Fruit fly (Drosophila melanogaster) whole organism, embryonic: ENCODE results near the gene PolD3.
A peak's percentile ranks its signal among the peaks of the same experiment; 100 is the strongest.

ENCODE experiments used
- Atf3 ChIP-seq: fragments of 200-800 bp; sonication (Bioruptor generic); optimal IDR thresholded peaks from 3 replicates; lab custom pipeline; 2016; ENCODE audit warnings: missing biosample characterization, missing genetic modification characterization
- Awh ChIP-seq: fragments of 200-800 bp; sonication (Bioruptor generic); IDR thresholded peaks from 2 replicates; pipeline ENCODE4, ENCODE4 v1.3.6; 2022; ENCODE audit warnings: missing biosample characterization, missing genetic modification characterization
- CG10543 ChIP-seq: fragments of 200-800 bp; sonication (Bioruptor generic); optimal IDR thresholded peaks from 3 replicates; lab custom pipeline; 2017; ENCODE audit warnings: missing biosample characterization, mild to moderate bottlenecking, missing genetic modification characterization, moderate library complexity
- CG14860 ChIP-seq: fragments of 200-800 bp; sonication (Bioruptor generic); IDR thresholded peaks from 3 replicates; pipeline ENCODE4 v1.3.6; 2022; ENCODE audit warnings: missing biosample characterization, missing genetic modification characterization; ENCODE audit not compliant: partially characterized antibody
- CG15011 ChIP-seq: fragments of 200-800 bp; sonication (Bioruptor generic); optimal IDR thresholded peaks from 3 replicates; lab custom pipeline; 2018; ENCODE audit warnings: missing biosample characterization, mild to moderate bottlenecking, missing genetic modification characterization
- CG16863 ChIP-seq: fragments of 200-800 bp; sonication (Bioruptor generic); optimal IDR thresholded peaks from 3 replicates; lab custom pipeline; 2016; ENCODE audit warnings: missing biosample characterization, missing genetic modification characterization
- CG18262 ChIP-seq: fragments of 200-800 bp; optimal IDR thresholded peaks from 3 replicates; lab custom pipeline; 2019; ENCODE audit warnings: missing biosample characterization, mild to moderate bottlenecking, missing genetic modification characterization, moderate library complexity
- CG2116 ChIP-seq: fragments of 200-800 bp; sonication (Bioruptor generic); optimal IDR thresholded peaks from 3 replicates; lab custom pipeline; 2018; ENCODE audit warnings: missing biosample characterization, mild to moderate bottlenecking, missing genetic modification characterization
- CG3065 ChIP-seq: fragments of 200-800 bp; sonication (Bioruptor generic); optimal IDR thresholded peaks from 2 replicates; lab custom pipeline; 2016; ENCODE audit warnings: missing biosample characterization, missing genetic modification characterization
- CG3407 ChIP-seq: fragments of 200-800 bp; sonication (Bioruptor generic); optimal IDR thresholded peaks from 2 replicates; lab custom pipeline; 2018; ENCODE audit warnings: missing biosample characterization, mild to moderate bottlenecking, missing genetic modification characterization
- CG34376 ChIP-seq: fragments of 200-800 bp; sonication (Bioruptor generic); optimal IDR thresholded peaks from 2 replicates; lab custom pipeline; 2018; ENCODE audit warnings: missing biosample characterization, mild to moderate bottlenecking, missing genetic modification characterization
- CG34422 ChIP-seq: fragments of 200-800 bp; sonication (Bioruptor generic); IDR thresholded peaks from 3 replicates; pipeline ENCODE4 v1.3.6; 2022; ENCODE audit warnings: missing biosample characterization, missing genetic modification characterization
- CG4404 ChIP-seq: fragments of 200-800 bp; sonication (Bioruptor generic); IDR thresholded peaks from 2 replicates; pipeline ENCODE4 v1.3.6; 2022; ENCODE audit warnings: missing biosample characterization, missing genetic modification characterization
- CG4730 ChIP-seq: fragments of 200-800 bp; sonication (Bioruptor generic); IDR thresholded peaks from 2 replicates; pipeline ENCODE4 v1.3.6; 2022; ENCODE audit warnings: missing biosample characterization, missing genetic modification characterization
- CG4820 ChIP-seq: fragments of 200-800 bp; sonication (Bioruptor generic); optimal IDR thresholded peaks from 3 replicates; lab custom pipeline; 2016; ENCODE audit warnings: missing biosample characterization, missing genetic modification characterization
- CG5245 ChIP-seq: fragments of 200-800 bp; sonication (Bioruptor generic); optimal IDR thresholded peaks from 3 replicates; lab custom pipeline; 2016; ENCODE audit warnings: missing biosample characterization, missing genetic modification characterization
- CG6175 ChIP-seq: fragments of 200-800 bp; sonication (Bioruptor generic); IDR thresholded peaks from 3 replicates; pipeline ENCODE4 v1.3.6; 2022; ENCODE audit warnings: missing biosample characterization, missing genetic modification characterization
- CG7928 ChIP-seq: fragments of 200-800 bp; sonication (Bioruptor generic); optimal IDR thresholded peaks from 2 replicates; lab custom pipeline; 2017; ENCODE audit warnings: missing biosample characterization, mild to moderate bottlenecking, missing genetic modification characterization
- CoRest ChIP-seq: fragments of 200-800 bp; sonication (Bioruptor generic); optimal IDR thresholded peaks from 3 replicates; lab custom pipeline; 2018; ENCODE audit warnings: missing biosample characterization, mild to moderate bottlenecking, missing genetic modification characterization, moderate library complexity
- Doc3 ChIP-seq: fragments of 200-800 bp; sonication (Bioruptor generic); IDR thresholded peaks from 3 replicates; pipeline ENCODE4 v1.3.6; 2022; ENCODE audit warnings: missing biosample characterization, missing genetic modification characterization; ENCODE audit not compliant: partially characterized antibody
- Eip74EF ChIP-seq, 2 experiments: fragments of 200-800 bp in 1 of 2; fragments of >200 bp in 1 of 2; sonication (Bioruptor generic) in 1 of 2; optimal IDR thresholded peaks; 2 replicates each; lab custom pipeline; 2017 to 2019; ENCODE audit warnings: missing biosample characterization in 2 of 2, missing genetic modification characterization in 2 of 2, mild to moderate bottlenecking in 1 of 2, moderate library complexity in 1 of 2
- GATAe ChIP-seq: fragments of 200-800 bp; sonication (Bioruptor generic); conservative IDR thresholded peaks from 2 replicates; pipeline ENCODE4 v1.3.6; 2022; ENCODE audit warnings: missing biosample characterization, missing genetic modification characterization
- H2.0 ChIP-seq: fragments of 200-800 bp; sonication (Bioruptor generic); IDR thresholded peaks from 2 replicates; pipeline ENCODE4 v1.3.6; 2022; ENCODE audit warnings: missing biosample characterization, missing genetic modification characterization
- HmgD ChIP-seq: fragments of 200-800 bp; sonication (Bioruptor generic); optimal IDR thresholded peaks from 3 replicates; lab custom pipeline; 2016; ENCODE audit warnings: missing biosample characterization, missing genetic modification characterization
- Lpt ChIP-seq: fragments of >200 bp; optimal IDR thresholded peaks from 2 replicates; lab custom pipeline; 2018; ENCODE audit warnings: missing biosample characterization, missing genetic modification characterization
- MESR4 ChIP-seq: fragments of 200-800 bp; sonication (Bioruptor generic); optimal IDR thresholded peaks from 2 replicates; lab custom pipeline; 2018; ENCODE audit warnings: missing biosample characterization, mild to moderate bottlenecking, missing genetic modification characterization, moderate library complexity
- Scr ChIP-seq: fragments of 200-800 bp; sonication (Bioruptor generic); IDR thresholded peaks from 2 replicates; pipeline ENCODE4 v1.3.6; 2022; ENCODE audit warnings: missing biosample characterization, missing genetic modification characterization; ENCODE audit not compliant: partially characterized antibody
- Spps ChIP-seq: fragments of 200-800 bp; sonication (Bioruptor generic); optimal IDR thresholded peaks from 2 replicates; lab custom pipeline; 2018; ENCODE audit warnings: missing biosample characterization, mild to moderate bottlenecking, missing genetic modification characterization
- Xrp1 ChIP-seq: fragments of 200-800 bp; sonication (Bioruptor generic); IDR thresholded peaks from 2 replicates; pipeline ENCODE4 v1.3.6; 2022; ENCODE audit warnings: missing biosample characterization, missing genetic modification characterization
- btn ChIP-seq: fragments of 200-800 bp; sonication (Bioruptor generic); optimal IDR thresholded peaks from 2 replicates; lab custom pipeline; 2016; ENCODE audit warnings: missing biosample characterization, missing genetic modification characterization
- corto ChIP-seq: fragments of 200-800 bp; sonication (Bioruptor generic); optimal IDR thresholded peaks from 2 replicates; lab custom pipeline; 2016; ENCODE audit warnings: missing biosample characterization, mild to moderate bottlenecking, missing genetic modification characterization, moderate library complexity
- gem ChIP-seq: fragments of 200-800 bp; sonication (Bioruptor generic); optimal IDR thresholded peaks from 2 replicates; lab custom pipeline; 2019; ENCODE audit warnings: missing biosample characterization, mild to moderate bottlenecking, missing genetic modification characterization, moderate library complexity
- gro ChIP-seq: fragments of 200-800 bp; sonication (Bioruptor generic); optimal IDR thresholded peaks from 2 replicates; lab custom pipeline; 2016; ENCODE audit warnings: missing biosample characterization, missing genetic modification characterization
- jing ChIP-seq: fragments of 200-800 bp; sonication (Bioruptor generic); optimal IDR thresholded peaks from 2 replicates; lab custom pipeline; 2018; ENCODE audit warnings: missing biosample characterization, mild to moderate bottlenecking, missing genetic modification characterization
- nmo ChIP-seq: fragments of 200-800 bp; sonication (Bioruptor generic); optimal IDR thresholded peaks from 2 replicates; lab custom pipeline; 2018; ENCODE audit warnings: missing biosample characterization, mild to moderate bottlenecking, missing genetic modification characterization, moderate library complexity
- onecut ChIP-seq: fragments of 200-800 bp; sonication (Bioruptor generic); IDR thresholded peaks from 2 replicates; pipeline ENCODE4 v1.3.6; 2022; ENCODE audit warnings: missing biosample characterization, missing genetic modification characterization
- pfk ChIP-seq: fragments of 200-800 bp; sonication (Bioruptor generic); optimal IDR thresholded peaks from 2 replicates; lab custom pipeline; 2018; ENCODE audit warnings: missing biosample characterization, mild to moderate bottlenecking, missing genetic modification characterization, moderate library complexity
- pho ChIP-seq: fragments of 200-800 bp; sonication (Bioruptor generic); optimal IDR thresholded peaks from 2 replicates; lab custom pipeline; 2016; ENCODE audit warnings: missing biosample characterization, missing genetic modification characterization
- prd ChIP-seq, 3 experiments: fragments of >200 bp in 2 of 3; fragments of 200-800 bp in 1 of 3; sonication (Bioruptor generic) in 1 of 3; optimal IDR thresholded peaks in 2 of 3; IDR thresholded peaks in 1 of 3; 2 replicates in 2 of 3; 3 replicates in 1 of 3; pipeline versions ENCODE4 v1.3.6 to Lab custom; 2017 to 2022; ENCODE audit warnings: missing biosample characterization in 1 of 3, missing genetic modification characterization in 1 of 3
- run ChIP-seq: fragments of 200-800 bp; sonication (Bioruptor generic); optimal IDR thresholded peaks from 3 replicates; lab custom pipeline; 2018; ENCODE audit warnings: missing biosample characterization, mild to moderate bottlenecking, missing genetic modification characterization
- sd ChIP-seq: fragments of 200-800 bp; sonication (Bioruptor generic); optimal IDR thresholded peaks from 3 replicates; lab custom pipeline; 2018; ENCODE audit warnings: missing biosample characterization, mild to moderate bottlenecking, missing genetic modification characterization, moderate library complexity
- slou ChIP-seq: fragments of 200-800 bp; sonication (Bioruptor generic); optimal IDR thresholded peaks from 3 replicates; lab custom pipeline; 2016; ENCODE audit warnings: missing biosample characterization, missing genetic modification characterization
- sr ChIP-seq: fragments of 200-800 bp; sonication (Bioruptor generic); IDR thresholded peaks from 3 replicates; pipeline ENCODE4 v1.3.6; 2022; ENCODE audit warnings: missing biosample characterization, missing genetic modification characterization
- tio ChIP-seq: fragments of 200-800 bp; sonication (Bioruptor generic); optimal IDR thresholded peaks from 2 replicates; lab custom pipeline; 2017; ENCODE audit warnings: missing biosample characterization, missing genetic modification characterization, inconsistent platforms
- toy ChIP-seq: fragments of 200-800 bp; sonication (Bioruptor generic); IDR thresholded peaks from 2 replicates; pipeline ENCODE4 v1.3.6; 2022; ENCODE audit warnings: missing biosample characterization, missing genetic modification characterization
- usp ChIP-seq: fragments of >200 bp; optimal IDR thresholded peaks from 2 replicates; lab custom pipeline; 2017; ENCODE audit warnings: missing biosample characterization, missing genetic modification characterization
- vfl ChIP-seq: fragments of 200-800 bp; sonication (Bioruptor generic); optimal IDR thresholded peaks from 2 replicates; lab custom pipeline; 2016; ENCODE audit warnings: missing biosample characterization, missing genetic modification characterization
- wor ChIP-seq: fragments of 200-800 bp; sonication (Bioruptor generic); IDR thresholded peaks from 2 replicates; pipeline ENCODE4 v1.3.6; 2022; ENCODE audit warnings: missing biosample characterization, missing genetic modification characterization
- zen ChIP-seq: fragments of 200-800 bp; sonication (Bioruptor generic); optimal IDR thresholded peaks from 3 replicates; lab custom pipeline; 2018; ENCODE audit warnings: missing biosample characterization, mild to moderate bottlenecking, missing genetic modification characterization, moderate library complexity

PolD3 gene

dm6 chr2L:15248163-15249005 lies 7.7 kb downstream of the PolD3 start, which contains the start of gene dao (continued):
- TF ChIP-seq usp = no peak
- no peak for TF ChIP-seq btn (GFP tag; lab: Kevin White, UChicago)
- TF ChIP-seq CG18262 (tag; lab: Kevin White, UChicago) = peak; percentile 46
- no peak for TF ChIP-seq sd (tag; lab: Kevin White, UChicago)
- TF ChIP-seq CG3407 = no peak
- no peak for TF ChIP-seq corto (GFP tag; lab: Kevin White, UChicago)
- peak; percentile 36; the same call in 1 of the 2 replicates for TF ChIP-seq H2.0 (GFP tag; lab: Robert Waterston, UW)
- no peak for TF ChIP-seq run (tag; lab: Kevin White, UChicago)
- TF ChIP-seq onecut (GFP tag; lab: Robert Waterston, UW) = peak; percentile 99
- no peak for TF ChIP-seq GATAe
- TF ChIP-seq MESR4 (GFP tag; lab: Kevin White, UChicago) = no peak
- TF ChIP-seq Atf3 = peak; percentile 18
- peak; percentile 64 for TF ChIP-seq tio
- TF ChIP-seq Xrp1 (GFP tag; lab: Robert Waterston, UW) = peak; percentile 24; the same call in 1 of the 2 replicates
- no peak for TF ChIP-seq Spps (tag; lab: Kevin White, UChicago)
- no peak for TF ChIP-seq jing
- no peak; the same call in 1 of the 2 replicates for TF ChIP-seq CG4730 (GFP tag; lab: Robert Waterston, UW)
- peak; percentile 62; the same call in 2 of the 3 replicates for TF ChIP-seq CG34422
- peak; percentile 12 for TF ChIP-seq CG5245 (GFP tag; lab: Kevin White, UChicago)
- TF ChIP-seq Scr (GFP tag; lab: Robert Waterston, UW) = peak; percentile 80
- TF ChIP-seq pho (GFP tag; lab: Kevin White, UChicago) = peak; percentile 28
- TF ChIP-seq CG4820 = peak; percentile 37
- TF ChIP-seq CG34376 (GFP tag; lab: Kevin White, UChicago) = no peak
- TF ChIP-seq slou (GFP tag; lab: Kevin White, UChicago) = peak; percentile 51
- TF ChIP-seq pfk (GFP tag; lab: Kevin White, UChicago) = no peak
- no peak for TF ChIP-seq CG15011 (GFP tag; lab: Kevin White, UChicago)
- peak; percentile 1 for TF ChIP-seq zen (tag; lab: Kevin White, UChicago)
- peak; percentile 70 for TF ChIP-seq CG14860
- peak; percentile 73 for TF ChIP-seq Doc3 (GFP tag; lab: Robert Waterston, UW)
- TF ChIP-seq prd (optimal IDR thresholded peaks at IDR 0.05; lab: Kevin White, UChicago) = no peak
- peak; percentile 70; the same call in 2 of the 3 replicates for TF ChIP-seq prd (GFP tag; IDR thresholded peaks at IDR 0.05; lab: Robert Waterston, UW)
- peak; percentile 76 for TF ChIP-seq CoRest (tag; lab: Kevin White, UChicago)
- peak; percentile 28 for TF ChIP-seq CG2116 (GFP tag; lab: Kevin White, UChicago)
- TF ChIP-seq CG6175 (GFP tag; lab: Robert Waterston, UW) = no peak
- no peak for TF ChIP-seq toy
- TF ChIP-seq CG4404 (GFP tag; lab: Robert Waterston, UW) = no peak
- peak; percentile 80 for TF ChIP-seq CG7928
- TF ChIP-seq HmgD = no peak
- no peak for TF ChIP-seq wor
- no peak for TF ChIP-seq Lpt (GFP tag; lab: Kevin White, UChicago)
- peak; percentile 72 for TF ChIP-seq nmo
- TF ChIP-seq CG16863 (GFP tag; lab: Kevin White, UChicago) = no peak
- no peak for TF ChIP-seq sr (GFP tag; lab: Robert Waterston, UW)
- peak; percentile 75 for TF ChIP-seq gem (tag; lab: Kevin White, UChicago)
- no peak for TF ChIP-seq Eip74EF (GFP tag; optimal IDR thresholded peaks at IDR 0.05; lab: Kevin White, UChicago)
- no peak for TF ChIP-seq vfl (GFP tag; lab: Kevin White, UChicago)
- TF ChIP-seq CG3065 (GFP tag; lab: Kevin White, UChicago) = no peak
- no peak for TF ChIP-seq CG10543 (GFP tag; lab: Kevin White, UChicago)
- no peak; the same call in 1 of the 2 replicates for TF ChIP-seq Awh (GFP tag; lab: Robert Waterston, UW)
- TF ChIP-seq gro (GFP tag; lab: Kevin White, UChicago) = no peak
